Worm (Caenorhabditis elegans) whole organism, young adult: Measurements from ENCODE around the gene srlf-2.

Source experiments
- B0035.1 ChIP-seq: sonication (generic microtip); optimal IDR thresholded peaks from 2 replicates; lab custom pipeline; 2016; ENCODE audit warnings: missing genetic modification characterization, mild to moderate bottlenecking, missing compliant biosample characterization, missing genotype, missing genetic modification reagents
- B0336.3 ChIP-seq: fragments of 200-800 bp; sonication (Bioruptor generic); IDR thresholded peaks from 2 replicates; pipeline ENCODE4 v1.3.6; 2022; ENCODE audit warnings: missing genetic modification characterization, missing compliant biosample characterization
- C17E4.6 ChIP-seq: fragments of 200-800 bp; sonication (Bioruptor generic); IDR thresholded peaks from 2 replicates; pipeline ENCODE4 v1.3.6; 2022; ENCODE audit warnings: missing genetic modification reagents, missing genetic modification characterization, missing compliant biosample characterization
- F22D6.2 ChIP-seq: sonication (generic microtip); optimal IDR thresholded peaks from 2 replicates; lab custom pipeline; 2016; ENCODE audit warnings: mild to moderate bottlenecking, missing genetic modification characterization, missing compliant biosample characterization
- F23B12.7 ChIP-seq: sonication (generic microtip); optimal IDR thresholded peaks from 2 replicates; lab custom pipeline; 2017; ENCODE audit warnings: missing genetic modification characterization, mild to moderate bottlenecking, missing compliant biosample characterization, antibody characterized with exemption, moderate library complexity; ENCODE audit not compliant: insufficient read depth
- F33H1.4 ChIP-seq: fragments of 200-800 bp; sonication (Bioruptor generic); IDR thresholded peaks from 2 replicates; pipeline ENCODE4 v1.3.6; 2022; ENCODE audit warnings: missing genetic modification reagents, missing genetic modification characterization, missing compliant biosample characterization
- F37B4.10 ChIP-seq: fragments of 200-800 bp; sonication (Bioruptor generic); IDR thresholded peaks from 2 replicates; pipeline ENCODE4 v1.3.6; 2022; ENCODE audit warnings: missing genetic modification characterization, missing compliant biosample characterization
- F39B2.1 ChIP-seq: fragments of 200-800 bp; sonication (Bioruptor generic); IDR thresholded peaks from 2 replicates; pipeline ENCODE4 v1.3.6; 2022; ENCODE audit warnings: missing genetic modification reagents, missing genetic modification characterization, missing compliant biosample characterization
- F55B11.4 ChIP-seq: sonication (generic microtip); optimal IDR thresholded peaks from 2 replicates; lab custom pipeline; 2016; ENCODE audit warnings: missing compliant biosample characterization, missing genetic modification characterization, borderline replicate concordance; ENCODE audit not compliant: insufficient read depth
- K11D2.4 ChIP-seq: fragments of 200-800 bp; sonication (Bioruptor generic); IDR thresholded peaks from 2 replicates; pipeline ENCODE4 v1.3.6; 2022; ENCODE audit warnings: missing genetic modification reagents, missing genetic modification characterization, missing compliant biosample characterization
- T07F8.4 ChIP-seq: sonication (generic microtip); optimal IDR thresholded peaks from 2 replicates; lab custom pipeline; 2016; ENCODE audit warnings: mild to moderate bottlenecking, missing genetic modification characterization, moderate library complexity, missing compliant biosample characterization
- Y53G8AR.9 ChIP-seq: fragments of 200-800 bp; sonication (Bioruptor generic); conservative IDR thresholded peaks from 2 replicates; pipeline ENCODE4 v1.3.6; 2022; ENCODE audit warnings: missing genetic modification reagents, missing genetic modification characterization, missing compliant biosample characterization
- aptf-3 ChIP-seq: fragments of 200-800 bp; sonication (Bioruptor generic); IDR thresholded peaks from 2 replicates; pipeline ENCODE4 v1.3.6; 2022; ENCODE audit warnings: missing genetic modification characterization, missing compliant biosample characterization
- athp-1 ChIP-seq: sonication (generic microtip); optimal IDR thresholded peaks from 2 replicates; lab custom pipeline; 2017; ENCODE audit warnings: mild to moderate bottlenecking, missing genetic modification characterization, missing compliant biosample characterization
- attf-5 ChIP-seq: fragments of 200-800 bp; sonication (Bioruptor generic); optimal IDR thresholded peaks from 2 replicates; lab custom pipeline; 2018; ENCODE audit warnings: mild to moderate bottlenecking, missing genetic modification characterization, missing compliant biosample characterization
- cebp-1 ChIP-seq, 2 experiments: fragments of 200-800 bp in 1 of 2; sonication (Bioruptor generic) in 1 of 2; sonication (generic microtip) in 1 of 2; IDR thresholded peaks in 1 of 2; optimal IDR thresholded peaks in 1 of 2; 2 replicates each; pipeline versions ENCODE4 v1.3.6 to Lab custom; 2017 to 2022; ENCODE audit warnings: missing compliant biosample characterization in 2 of 2, missing genetic modification characterization in 2 of 2, mild to moderate bottlenecking in 1 of 2, missing genetic modification reagents in 1 of 2, moderate library complexity in 1 of 2
- ceh-27 ChIP-seq: fragments of 200-800 bp; sonication (Bioruptor generic); optimal IDR thresholded peaks from 2 replicates; lab custom pipeline; 2018; ENCODE audit warnings: mild to moderate bottlenecking, missing genetic modification characterization, moderate library complexity, missing compliant biosample characterization
- ceh-58 ChIP-seq: fragments of 200-800 bp; sonication (Bioruptor generic); IDR thresholded peaks from 2 replicates; pipeline ENCODE4 v1.3.6; 2022; ENCODE audit warnings: missing genetic modification characterization, missing compliant biosample characterization
- die-1 ChIP-seq: sonication (generic microtip); optimal IDR thresholded peaks from 2 replicates; lab custom pipeline; 2016; ENCODE audit warnings: missing genotype, mild to moderate bottlenecking, missing genetic modification characterization, missing compliant biosample characterization
- egl-18 ChIP-seq: fragments of 200-800 bp; sonication (Bioruptor generic); IDR thresholded peaks from 2 replicates; pipeline ENCODE4 v1.3.6; 2022; ENCODE audit warnings: missing genetic modification reagents, missing genetic modification characterization, missing compliant biosample characterization
- ets-4 ChIP-seq: fragments of 200-800 bp; sonication (Bioruptor generic); optimal IDR thresholded peaks from 2 replicates; lab custom pipeline; 2018; ENCODE audit warnings: mild to moderate bottlenecking, missing genetic modification characterization, missing compliant biosample characterization
- gei-17 ChIP-seq: fragments of 200-800 bp; sonication (Bioruptor generic); optimal IDR thresholded peaks from 2 replicates; lab custom pipeline; 2018; ENCODE audit warnings: mild to moderate bottlenecking, missing genetic modification characterization, missing compliant biosample characterization
- him-1 ChIP-seq: sonication (generic microtip); optimal IDR thresholded peaks from 2 replicates; lab custom pipeline; 2016; ENCODE audit warnings: missing genotype, missing genetic modification reagents, missing genetic modification characterization, missing compliant biosample characterization
- hrde-1 ChIP-seq: sonication (generic microtip); optimal IDR thresholded peaks from 2 replicates; lab custom pipeline; 2016; ENCODE audit warnings: missing genetic modification characterization, mild to moderate bottlenecking, missing compliant biosample characterization, moderate library complexity, missing genotype, missing genetic modification reagents, borderline replicate concordance
- lag-1 ChIP-seq: fragments of 200-800 bp; sonication (Bioruptor generic); IDR thresholded peaks from 2 replicates; pipeline ENCODE4 v1.3.6; 2022; ENCODE audit warnings: missing genetic modification reagents, missing genetic modification characterization, missing compliant biosample characterization
- let-607 ChIP-seq, 2 experiments: fragments of 200-800 bp in 1 of 2; sonication (Bioruptor generic) in 1 of 2; sonication (generic microtip) in 1 of 2; optimal IDR thresholded peaks; 2 replicates each; lab custom pipeline; 2016 to 2018; ENCODE audit warnings: mild to moderate bottlenecking in 2 of 2, missing compliant biosample characterization in 2 of 2, missing genetic modification characterization in 2 of 2, moderate library complexity in 2 of 2, missing genotype in 1 of 2
- lin-35 ChIP-seq, 3 experiments: fragments of 150-350 bp in 2 of 3; sonication (generic microtip) in 1 of 3; optimal IDR thresholded peaks; 2 replicates each; lab custom pipeline; 2014 to 2018; ENCODE audit warnings: missing biosample characterization in 3 of 3, missing genetic modification characterization in 3 of 3, missing genetic modification reagents in 3 of 3
- lin-40 ChIP-seq: sonication (generic microtip); optimal IDR thresholded peaks from 2 replicates; lab custom pipeline; 2016; ENCODE audit warnings: missing genetic modification characterization, mild to moderate bottlenecking, missing compliant biosample characterization, missing genotype, missing genetic modification reagents
- madf-10 ChIP-seq: sonication (generic microtip); optimal IDR thresholded peaks from 2 replicates; lab custom pipeline; 2016; ENCODE audit warnings: mild to moderate bottlenecking, missing genetic modification characterization, missing compliant biosample characterization
- madf-3 ChIP-seq: fragments of 200-800 bp; sonication (Bioruptor generic); IDR thresholded peaks from 2 replicates; pipeline ENCODE4 v1.3.6; 2022; ENCODE audit warnings: missing genetic modification reagents, missing genetic modification characterization, missing compliant biosample characterization
- madf-8 ChIP-seq: fragments of 200-800 bp; sonication (Bioruptor generic); conservative IDR thresholded peaks from 2 replicates; pipeline ENCODE4 v1.3.6; 2022; ENCODE audit warnings: missing genetic modification reagents, missing genetic modification characterization, missing compliant biosample characterization
- mes-4 ChIP-seq: sonication (generic microtip); optimal IDR thresholded peaks from 2 replicates; lab custom pipeline; 2016; ENCODE audit warnings: missing genotype, missing genetic modification characterization, missing compliant biosample characterization
- nfya-1 ChIP-seq: sonication (generic microtip); optimal IDR thresholded peaks from 2 replicates; lab custom pipeline; 2017; ENCODE audit warnings: antibody characterized with exemption, missing compliant biosample characterization, missing genetic modification characterization, borderline replicate concordance; ENCODE audit not compliant: insufficient read depth
- nhr-179 ChIP-seq: sonication (generic microtip); optimal IDR thresholded peaks from 2 replicates; lab custom pipeline; 2016; ENCODE audit warnings: mild to moderate bottlenecking, missing genetic modification characterization, missing compliant biosample characterization
- nhr-90 ChIP-seq: sonication (generic microtip); optimal IDR thresholded peaks from 2 replicates; lab custom pipeline; 2016; ENCODE audit warnings: missing genotype, mild to moderate bottlenecking, missing genetic modification characterization, missing compliant biosample characterization
- pha-4 ChIP-seq: fragments of 150-350 bp; sonication (generic microtip); optimal IDR thresholded peaks from 2 replicates; lab custom pipeline; 2014; ENCODE audit warnings: missing biosample characterization, missing genetic modification reagents, missing genetic modification characterization
- rec-8 ChIP-seq, 2 experiments: sonication (generic microtip); optimal IDR thresholded peaks; 2 replicates each; lab custom pipeline; 2016; ENCODE audit warnings: mild to moderate bottlenecking in 2 of 2, missing genetic modification characterization in 2 of 2, missing genetic modification reagents in 2 of 2, missing genotype in 2 of 2, missing biosample characterization in 1 of 2, missing compliant biosample characterization in 1 of 2, moderate library complexity in 1 of 2
- repo-1 ChIP-seq: sonication (generic microtip); optimal IDR thresholded peaks from 2 replicates; lab custom pipeline; 2017; ENCODE audit warnings: mild to moderate bottlenecking, missing genetic modification characterization, missing compliant biosample characterization
- snpc-4 ChIP-seq, 5 experiments: fragments of 150-350 bp in 1 of 5; sonication (generic microtip) in 4 of 5; optimal IDR thresholded peaks; 2 replicates each; lab custom pipeline; 2014 to 2018; ENCODE audit warnings: missing genetic modification characterization in 5 of 5, missing biosample characterization in 3 of 5, antibody characterized with exemption in 2 of 5, mild to moderate bottlenecking in 2 of 5, missing compliant biosample characterization in 2 of 5, missing genotype in 2 of 5, moderate library complexity in 2 of 5, missing genetic modification reagents in 1 of 5
- tbx-9 ChIP-seq: sonication (generic microtip); optimal IDR thresholded peaks from 2 replicates; lab custom pipeline; 2016; ENCODE audit warnings: borderline replicate concordance, missing genetic modification characterization, inconsistent platforms, missing compliant biosample characterization
- unc-62 ChIP-seq: fragments of 150-350 bp; optimal IDR thresholded peaks from 2 replicates; lab custom pipeline; 2014; ENCODE audit warnings: missing biosample characterization, missing genetic modification reagents, missing genetic modification characterization
- zfh-2 ChIP-seq: fragments of 200-800 bp; sonication (Bioruptor generic); conservative IDR thresholded peaks from 2 replicates; pipeline ENCODE4 v1.3.6; 2022; ENCODE audit warnings: missing genetic modification reagents, missing genetic modification characterization, missing compliant biosample characterization
- ztf-26 ChIP-seq: sonication (generic microtip); optimal IDR thresholded peaks from 2 replicates; lab custom pipeline; 2017; ENCODE audit warnings: missing genetic modification characterization, missing compliant biosample characterization
- ztf-28 ChIP-seq: fragments of 200-800 bp; sonication (Bioruptor generic); IDR thresholded peaks from 2 replicates; pipeline ENCODE4 v1.3.6; 2022; ENCODE audit warnings: missing genetic modification reagents, missing genetic modification characterization, missing compliant biosample characterization
- ztf-6 ChIP-seq: fragments of 200-800 bp; sonication (Bioruptor generic); IDR thresholded peaks from 2 replicates; pipeline ENCODE4 v1.3.6; 2022; ENCODE audit warnings: missing genetic modification reagents, missing genetic modification characterization, missing compliant biosample characterization

Gene srlf-2

DNA sequence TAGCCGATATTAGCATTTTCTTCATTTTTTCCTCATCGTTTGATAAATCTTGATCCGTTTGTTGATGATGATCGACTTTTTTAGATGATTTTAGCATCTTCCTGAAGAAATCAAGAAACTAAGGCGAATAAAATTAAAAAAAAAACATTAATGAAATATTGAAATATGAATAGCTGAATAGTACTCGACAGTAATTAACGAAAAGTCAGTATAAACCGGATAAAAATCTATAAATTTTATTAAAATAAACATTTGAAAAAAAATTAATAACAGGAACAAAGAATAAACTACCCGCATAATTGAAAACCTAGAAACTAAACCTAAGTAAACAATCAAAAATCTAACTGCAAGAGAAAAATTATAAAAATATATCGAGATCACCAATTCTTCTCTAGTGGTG lies 6.2 kb downstream of the srlf-2 start, which contains the start of gene C28C12.12:
TSS of gene C28C12.12 (minus strand) at position 101 of the 400 bp plus-strand sequence.
- no peak for TF ChIP-seq nfya-1 (tag; lab: Kevin White, UChicago)
- no peak for TF ChIP-seq him-1 (tag; lab: Kevin White, UChicago)
- no peak for TF ChIP-seq let-607 (tag; optimal IDR thresholded peaks at IDR 0.05; lab: Kevin White, UChicago)
- TF ChIP-seq F55B11.4 (tag; lab: Kevin White, UChicago): no peak
- TF ChIP-seq cebp-1 (GFP tag; IDR thresholded peaks at IDR 0.05; lab: Robert Waterston, UW): no peak
- no peak for TF ChIP-seq cebp-1 (tag; optimal IDR thresholded peaks at IDR 0.05; lab: Kevin White, UChicago)
- TF ChIP-seq ztf-28: no peak
- TF ChIP-seq ztf-26: no peak
- no peak for TF ChIP-seq tbx-9 (tag; lab: Kevin White, UChicago)
- no peak for TF ChIP-seq nhr-90 (tag; lab: Kevin White, UChicago)
- no peak for TF ChIP-seq egl-18 (GFP tag; lab: Robert Waterston, UW)
- no peak for TF ChIP-seq lag-1

DNA sequence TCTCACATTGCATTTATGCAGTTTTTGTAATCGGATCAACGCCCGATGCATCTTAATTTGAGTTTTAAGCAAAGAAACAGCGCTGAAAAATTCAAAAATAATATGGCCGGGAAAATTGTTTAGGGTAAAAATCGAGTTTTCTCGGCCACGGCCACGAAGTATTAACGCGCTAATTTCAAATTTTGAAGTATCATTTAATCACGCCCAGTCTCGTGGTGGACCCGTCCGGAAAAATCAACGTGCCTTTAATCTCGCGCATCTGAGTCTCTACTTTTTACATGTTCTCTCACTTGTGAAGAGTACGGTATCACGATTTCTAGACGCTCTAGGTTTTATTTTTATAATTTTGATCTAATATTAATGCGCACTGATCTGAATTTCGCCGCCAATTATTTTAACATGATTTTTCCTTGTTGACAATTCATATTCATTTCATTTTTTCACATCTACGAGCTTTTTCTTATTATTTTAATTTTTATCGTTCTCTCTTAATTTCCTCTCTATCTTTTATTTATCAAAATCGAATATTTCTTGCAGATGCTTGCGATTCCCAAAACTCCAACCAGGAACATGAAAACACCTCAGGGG lies 8.9 kb downstream of the srlf-2 start, which contains the start of the genes acdh-13 and mesp-1:
TSS of gene acdh-13 (minus strand) at position 51 of the 588 bp plus-strand sequence.
TSS of gene mesp-1 (plus strand) at position 538 of the 588 bp plus-strand sequence.
- no peak for TF ChIP-seq B0336.3
- TF ChIP-seq unc-62 (GFP tag; lab: Kevin White, UChicago): no peak
- TF ChIP-seq gei-17 (GFP tag; lab: Kevin White, UChicago): no peak
- peak; percentile 42 for TF ChIP-seq snpc-4 (GFP tag; optimal IDR thresholded peaks at IDR 0.05; lab: Kevin White, UChicago)
- TF ChIP-seq snpc-4 (tag; optimal IDR thresholded peaks at IDR 0.05; lab: Kevin White, UChicago): peak; percentile 9 to 48 (median 26)
- no peak for TF ChIP-seq F37B4.10 (GFP tag; lab: Robert Waterston, UW)
- TF ChIP-seq ceh-27 (GFP tag; lab: Kevin White, UChicago): peak; percentile 21
- TF ChIP-seq K11D2.4: no peak
- TF ChIP-seq F23B12.7 (tag; lab: Kevin White, UChicago): no peak
- TF ChIP-seq Y53G8AR.9 (GFP tag; lab: Robert Waterston, UW): no peak
- no peak for TF ChIP-seq hrde-1
- TF ChIP-seq zfh-2 (GFP tag; lab: Robert Waterston, UW): no peak
- no peak for TF ChIP-seq tbx-9 (tag; lab: Kevin White, UChicago)
- TF ChIP-seq lin-40 (tag; lab: Kevin White, UChicago): no peak
- TF ChIP-seq T07F8.4 (tag; lab: Kevin White, UChicago): no peak
- no peak for TF ChIP-seq ets-4 (GFP tag; lab: Kevin White, UChicago)
- TF ChIP-seq madf-10 (tag; lab: Kevin White, UChicago): no peak
- TF ChIP-seq F33H1.4 (GFP tag; lab: Robert Waterston, UW): peak; percentile 79
- TF ChIP-seq mes-4: no peak
- peak; percentile 94 for TF ChIP-seq madf-8
- no peak for TF ChIP-seq pha-4
- no peak for TF ChIP-seq ceh-58 (GFP tag; lab: Robert Waterston, UW)
- TF ChIP-seq F22D6.2 (tag; lab: Kevin White, UChicago): no peak
- peak; percentile 9 to 63 (median 40) for TF ChIP-seq lin-35 (GFP tag; optimal IDR thresholded peaks at IDR 0.05; lab: Kevin White, UChicago)
- no peak for TF ChIP-seq C17E4.6
- TF ChIP-seq nhr-179: no peak
- TF ChIP-seq rec-8 (tag; optimal IDR thresholded peaks at IDR 0.05; lab: Kevin White, UChicago): peak; percentile 25 to 28
- peak; percentile 57 for TF ChIP-seq athp-1 (tag; lab: Kevin White, UChicago)
- TF ChIP-seq ztf-6: no peak
- no peak for TF ChIP-seq B0035.1
- no peak for TF ChIP-seq aptf-3 (GFP tag; lab: Robert Waterston, UW)
- TF ChIP-seq repo-1 (tag; lab: Kevin White, UChicago): no peak
- TF ChIP-seq die-1 (tag; lab: Kevin White, UChicago): no peak
- TF ChIP-seq attf-5 (GFP tag; lab: Kevin White, UChicago): no peak
- TF ChIP-seq madf-3 (GFP tag; lab: Robert Waterston, UW): no peak
- TF ChIP-seq F39B2.1 (GFP tag; lab: Robert Waterston, UW): no peak
